Fruit fly (Drosophila melanogaster) whole organism, embryonic: ENCODE data around the gene Ocrl.

Source experiments
- Aef1 ChIP-seq: fragments of 200-800 bp; sonication (Bioruptor generic); IDR thresholded peaks from 3 replicates; pipeline ENCODE4 v1.3.6; 2022; ENCODE audit warnings: missing biosample characterization, missing genetic modification characterization
- Awh ChIP-seq: fragments of 200-800 bp; sonication (Bioruptor generic); IDR thresholded peaks from 2 replicates; pipeline ENCODE4, ENCODE4 v1.3.6; 2022; ENCODE audit warnings: missing biosample characterization, missing genetic modification characterization
- BtbVII ChIP-seq: fragments of 200-800 bp; sonication (Bioruptor generic); optimal IDR thresholded peaks from 3 replicates; lab custom pipeline; 2017; ENCODE audit warnings: missing biosample characterization, mild to moderate bottlenecking, missing genetic modification characterization
- CG10462 ChIP-seq: fragments of 200-800 bp; sonication (Bioruptor generic); optimal IDR thresholded peaks from 2 replicates; lab custom pipeline; 2016; ENCODE audit warnings: missing biosample characterization, missing genetic modification characterization
- CG11247 ChIP-seq: fragments of 200-800 bp; sonication (Bioruptor generic); IDR thresholded peaks from 2 replicates; pipeline ENCODE4 v1.3.6; 2022; ENCODE audit warnings: missing biosample characterization, missing genetic modification characterization
- CG11456 ChIP-seq: fragments of 200-800 bp; sonication (Bioruptor generic); IDR thresholded peaks from 3 replicates; pipeline ENCODE4 v1.3.6; 2022; ENCODE audit warnings: missing biosample characterization, missing genetic modification characterization
- CG12659 ChIP-seq: fragments of 200-800 bp; sonication (Bioruptor generic); optimal IDR thresholded peaks from 3 replicates; lab custom pipeline; 2017; ENCODE audit warnings: mild to moderate bottlenecking, missing biosample characterization, missing genetic modification reagents, missing genetic modification characterization
- CG12942 ChIP-seq: fragments of 200-800 bp; sonication (Bioruptor generic); optimal IDR thresholded peaks from 3 replicates; lab custom pipeline; 2016; ENCODE audit warnings: missing biosample characterization, missing genetic modification characterization
- CG14014 ChIP-seq: fragments of 200-800 bp; sonication (Bioruptor generic); IDR thresholded peaks from 2 replicates; pipeline ENCODE4 v1.3.6; 2022; ENCODE audit warnings: missing biosample characterization, missing genetic modification characterization
- CG14710 ChIP-seq: fragments of 200-800 bp; sonication (Bioruptor generic); optimal IDR thresholded peaks from 3 replicates; lab custom pipeline; 2019; ENCODE audit warnings: missing biosample characterization, mild to moderate bottlenecking, missing genetic modification characterization, moderate library complexity
- CG15269 ChIP-seq: fragments of 200-800 bp; sonication (Bioruptor generic); optimal IDR thresholded peaks from 2 replicates; lab custom pipeline; 2018; ENCODE audit warnings: missing biosample characterization, mild to moderate bottlenecking, missing genetic modification characterization, moderate library complexity
- CG1647 ChIP-seq: fragments of 200-800 bp; sonication (Bioruptor generic); optimal IDR thresholded peaks from 3 replicates; lab custom pipeline; 2016; ENCODE audit warnings: missing biosample characterization, missing genetic modification characterization
- CG18476 ChIP-seq: fragments of 200-800 bp; sonication (Bioruptor generic); optimal IDR thresholded peaks from 2 replicates; lab custom pipeline; 2016; ENCODE audit warnings: missing biosample characterization, mild to moderate bottlenecking, missing genetic modification characterization
- CG18764 ChIP-seq: fragments of 200-800 bp; sonication (Bioruptor generic); optimal IDR thresholded peaks from 3 replicates; lab custom pipeline; 2016; ENCODE audit warnings: missing biosample characterization, missing genetic modification characterization
- CG2116 ChIP-seq: fragments of 200-800 bp; sonication (Bioruptor generic); optimal IDR thresholded peaks from 3 replicates; lab custom pipeline; 2018; ENCODE audit warnings: missing biosample characterization, mild to moderate bottlenecking, missing genetic modification characterization
- CG2129 ChIP-seq: fragments of 200-800 bp; sonication (Bioruptor generic); IDR thresholded peaks from 2 replicates; pipeline ENCODE4 v1.3.6; 2022; ENCODE audit warnings: missing biosample characterization, missing genetic modification characterization; ENCODE audit not compliant: partially characterized antibody
- CG34376 ChIP-seq: fragments of 200-800 bp; sonication (Bioruptor generic); optimal IDR thresholded peaks from 2 replicates; lab custom pipeline; 2018; ENCODE audit warnings: missing biosample characterization, mild to moderate bottlenecking, missing genetic modification characterization
- CG3995 ChIP-seq: fragments of 200-800 bp; sonication (Bioruptor generic); optimal IDR thresholded peaks from 3 replicates; lab custom pipeline; 2016; ENCODE audit warnings: missing biosample characterization, missing genetic modification characterization
- CG42726 ChIP-seq: fragments of 200-800 bp; sonication (Bioruptor generic); IDR thresholded peaks from 2 replicates; pipeline ENCODE4 v1.3.6; 2022; ENCODE audit warnings: missing biosample characterization, missing genetic modification characterization; ENCODE audit not compliant: partially characterized antibody
- CG4424 ChIP-seq: fragments of 200-800 bp; sonication (Bioruptor generic); optimal IDR thresholded peaks from 3 replicates; lab custom pipeline; 2016; ENCODE audit warnings: missing biosample characterization, missing genetic modification characterization
- CG4730 ChIP-seq: fragments of 200-800 bp; sonication (Bioruptor generic); IDR thresholded peaks from 2 replicates; pipeline ENCODE4 v1.3.6; 2022; ENCODE audit warnings: missing biosample characterization, missing genetic modification characterization
- CG5245 ChIP-seq: fragments of 200-800 bp; sonication (Bioruptor generic); optimal IDR thresholded peaks from 3 replicates; lab custom pipeline; 2016; ENCODE audit warnings: missing biosample characterization, missing genetic modification characterization
- CG6254 ChIP-seq: fragments of 200-800 bp; sonication (Bioruptor generic); optimal IDR thresholded peaks from 3 replicates; lab custom pipeline; 2017; ENCODE audit warnings: mild to moderate bottlenecking, missing biosample characterization, missing genetic modification reagents, missing genetic modification characterization
- CG6683 ChIP-seq: fragments of 200-800 bp; sonication (Bioruptor generic); optimal IDR thresholded peaks from 2 replicates; lab custom pipeline; 2017; ENCODE audit warnings: missing biosample characterization, mild to moderate bottlenecking, missing genetic modification characterization, missing genetic modification reagents
- CG8281 ChIP-seq: fragments of 200-800 bp; sonication (Bioruptor generic); optimal IDR thresholded peaks from 2 replicates; lab custom pipeline; 2018; ENCODE audit warnings: missing biosample characterization, mild to moderate bottlenecking, missing genetic modification characterization, moderate library complexity
- CG8359 ChIP-seq: fragments of 200-800 bp; sonication (Bioruptor generic); optimal IDR thresholded peaks from 2 replicates; lab custom pipeline; 2017; ENCODE audit warnings: missing biosample characterization, mild to moderate bottlenecking, missing genetic modification characterization, borderline replicate concordance
- CG9215 ChIP-seq: fragments of 200-800 bp; sonication (Bioruptor generic); IDR thresholded peaks from 2 replicates; pipeline ENCODE4 v1.3.6; 2022; ENCODE audit warnings: missing biosample characterization, missing genetic modification characterization
- CG9932 ChIP-seq: fragments of 200-800 bp; sonication (Bioruptor generic); IDR thresholded peaks from 2 replicates; pipeline ENCODE4 v1.3.6; 2022; ENCODE audit warnings: missing biosample characterization, missing genetic modification characterization
- CrebB ChIP-seq: fragments of 200-800 bp; sonication (Bioruptor generic); optimal IDR thresholded peaks from 3 replicates; lab custom pipeline; 2018; ENCODE audit warnings: missing biosample characterization, mild to moderate bottlenecking, missing genetic modification characterization
- Dip3 ChIP-seq: fragments of 200-800 bp; sonication (Bioruptor generic); optimal IDR thresholded peaks from 3 replicates; lab custom pipeline; 2016; ENCODE audit warnings: missing biosample characterization, missing genetic modification characterization
- Fer2 ChIP-seq: fragments of 200-800 bp; sonication (Bioruptor generic); optimal IDR thresholded peaks from 2 replicates; lab custom pipeline; 2018; ENCODE audit warnings: missing biosample characterization, mild to moderate bottlenecking, missing genetic modification characterization, moderate library complexity
- HmgD ChIP-seq: fragments of 200-800 bp; sonication (Bioruptor generic); optimal IDR thresholded peaks from 3 replicates; lab custom pipeline; 2016; ENCODE audit warnings: missing biosample characterization, missing genetic modification characterization
- Hsf ChIP-seq: fragments of 200-800 bp; sonication (Bioruptor generic); optimal IDR thresholded peaks from 3 replicates; lab custom pipeline; 2016; ENCODE audit warnings: missing biosample characterization, missing genetic modification characterization
- NC2α ChIP-seq: fragments of 200-800 bp; sonication (Bioruptor generic); optimal IDR thresholded peaks from 2 replicates; lab custom pipeline; 2016; ENCODE audit warnings: missing biosample characterization, missing genetic modification characterization
- Sry-β ChIP-seq: fragments of 200-800 bp; sonication (Bioruptor generic); optimal IDR thresholded peaks from 2 replicates; lab custom pipeline; 2018; ENCODE audit warnings: missing biosample characterization, mild to moderate bottlenecking, missing genetic modification characterization, moderate library complexity
- Usf ChIP-seq: fragments of 200-800 bp; sonication (Bioruptor generic); optimal IDR thresholded peaks from 2 replicates; lab custom pipeline; 2017; ENCODE audit warnings: missing genotype, missing biosample characterization, missing genetic modification characterization
- Xbp1 ChIP-seq: fragments of 200-800 bp; sonication (Bioruptor generic); optimal IDR thresholded peaks from 3 replicates; lab custom pipeline; 2016; ENCODE audit warnings: missing biosample characterization, mild to moderate bottlenecking, missing genetic modification characterization
- YL-1 ChIP-seq: fragments of 200-800 bp; sonication (Bioruptor generic); optimal IDR thresholded peaks from 3 replicates; lab custom pipeline; 2017; ENCODE audit warnings: missing biosample characterization, mild to moderate bottlenecking, missing genetic modification characterization
- abd-A ChIP-seq: fragments of 200-800 bp; sonication (Bioruptor generic); optimal IDR thresholded peaks from 3 replicates; lab custom pipeline; 2019; ENCODE audit warnings: missing biosample characterization, mild to moderate bottlenecking, missing genetic modification characterization, moderate library complexity
- chinmo ChIP-seq: fragments of 200-800 bp; sonication (Bioruptor generic); IDR thresholded peaks from 4 replicates; pipeline ENCODE4 v1.3.6; 2022; ENCODE audit warnings: missing biosample characterization, missing genetic modification characterization; ENCODE audit not compliant: partially characterized antibody
- ci ChIP-seq: fragments of 200-800 bp; sonication (Bioruptor generic); IDR thresholded peaks from 3 replicates; pipeline ENCODE4 v1.3.6; 2022; ENCODE audit warnings: missing biosample characterization, missing genetic modification characterization
- da ChIP-seq: fragments of 200-800 bp; sonication (Bioruptor generic); optimal IDR thresholded peaks from 2 replicates; lab custom pipeline; 2016; ENCODE audit warnings: missing biosample characterization, missing genetic modification characterization
- fd3F ChIP-seq: fragments of 200-800 bp; sonication (Bioruptor generic); optimal IDR thresholded peaks from 2 replicates; lab custom pipeline; 2018; ENCODE audit warnings: missing biosample characterization, mild to moderate bottlenecking, missing genetic modification characterization, moderate library complexity
- fd96Cb ChIP-seq: fragments of 200-800 bp; sonication (Bioruptor generic); optimal IDR thresholded peaks from 2 replicates; lab custom pipeline; 2018; ENCODE audit warnings: missing biosample characterization, mild to moderate bottlenecking, missing genetic modification characterization, moderate library complexity
- hth ChIP-seq: fragments of >200 bp; optimal IDR thresholded peaks from 2 replicates; lab custom pipeline; 2017; ENCODE audit warnings: inconsistent platforms
- kah ChIP-seq: fragments of 200-800 bp; sonication (Bioruptor generic); optimal IDR thresholded peaks from 2 replicates; lab custom pipeline; 2018; ENCODE audit warnings: missing biosample characterization, mild to moderate bottlenecking, missing genetic modification characterization
- klu ChIP-seq: fragments of 200-800 bp; sonication (Bioruptor generic); IDR thresholded peaks from 2 replicates; pipeline ENCODE4 v1.3.6; 2022; ENCODE audit warnings: missing biosample characterization, missing genetic modification characterization
- nom ChIP-seq: fragments of 200-800 bp; sonication (Bioruptor generic); optimal IDR thresholded peaks from 2 replicates; lab custom pipeline; 2017; ENCODE audit warnings: missing biosample characterization, missing genetic modification characterization, mild to moderate bottlenecking, moderate library complexity, missing genetic modification reagents
- ranshi ChIP-seq: fragments of 200-800 bp; sonication (Bioruptor generic); IDR thresholded peaks from 2 replicates; pipeline ENCODE4 v1.3.6; 2022; ENCODE audit warnings: missing biosample characterization, missing genetic modification characterization
- wdn ChIP-seq: fragments of 200-800 bp; sonication (Bioruptor generic); IDR thresholded peaks from 2 replicates; pipeline ENCODE4 v1.3.6; 2022; ENCODE audit warnings: missing biosample characterization, missing genetic modification characterization

Ocrl gene

DNA sequence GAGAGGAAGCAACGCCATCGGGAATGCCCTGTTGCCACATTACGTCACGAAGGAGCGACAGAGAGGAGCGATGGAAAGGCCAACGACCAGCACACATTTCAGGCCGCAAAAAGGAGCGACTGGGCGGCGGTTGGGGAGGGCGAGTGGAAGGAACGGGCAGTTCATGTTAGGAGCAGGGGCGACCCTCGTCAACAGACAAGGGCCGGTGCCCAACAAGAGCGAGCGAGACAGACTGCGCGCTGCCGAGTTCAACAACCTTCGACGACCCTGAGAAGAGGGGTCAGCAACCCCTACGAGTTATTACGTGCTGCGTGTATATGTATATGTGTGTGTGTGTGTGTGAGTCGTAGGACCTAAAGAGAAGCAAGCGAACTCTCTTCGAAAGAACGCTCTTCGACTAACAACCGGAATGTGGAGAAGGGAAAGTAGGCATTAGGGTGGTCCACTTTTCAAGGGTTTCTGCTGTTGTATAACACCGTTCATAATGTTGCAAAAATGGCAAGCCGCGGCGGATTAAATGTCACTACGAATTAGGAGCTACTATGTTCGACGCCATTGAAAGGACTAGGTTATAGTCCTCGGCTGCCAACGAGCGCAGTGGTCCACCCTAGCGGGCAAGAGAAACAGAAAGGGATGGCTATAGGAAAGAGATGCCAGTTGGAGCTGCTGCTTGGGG lies 28.7 kb downstream of the Ocrl start (continued):
- TF ChIP-seq CG8359 (peak; percentile 90), BtbVII (GFP tag; lab: Kevin White, UChicago) (peak; percentile 94), CG12659 (GFP tag; lab: Kevin White, UChicago) (peak; percentile 95), CG8281 (tag; lab: Kevin White, UChicago) (peak; percentile 85), Awh (GFP tag; lab: Robert Waterston, UW) (peak; percentile 95), CG18476 (GFP tag; lab: Kevin White, UChicago) (peak; percentile 89), Dip3 (GFP tag; lab: Kevin White, UChicago) (peak; percentile 95), Usf (GFP tag; lab: Kevin White, UChicago) (peak; percentile 81), Hsf (GFP tag; lab: Kevin White, UChicago) (peak; percentile 95), abd-A (tag; lab: Kevin White, UChicago) (peak; percentile 71), nom (GFP tag; lab: Kevin White, UChicago) (peak; percentile 99), CG9932 (GFP tag; lab: Robert Waterston, UW) (peak; percentile 83), Aef1 (peak; percentile 85), ci (peak; percentile 98), CG1647 (peak; percentile 89), CG11456 (GFP tag; lab: Robert Waterston, UW) (peak; percentile 95), CG3995 (GFP tag; lab: Kevin White, UChicago) (peak; percentile 72), CG12942 (GFP tag; lab: Kevin White, UChicago) (peak; percentile 94), CG2129 (GFP tag; lab: Robert Waterston, UW) (no peak), CG6683 (peak; percentile 92), NC2α (peak; percentile 92), CG9215 (GFP tag; lab: Robert Waterston, UW) (peak; percentile 83), CG14014 (GFP tag; lab: Robert Waterston, UW) (peak; percentile 95), Xbp1 (GFP tag; lab: Kevin White, UChicago) (peak; percentile 93), klu (GFP tag; lab: Robert Waterston, UW) (peak; percentile 80), CG4730 (GFP tag; lab: Robert Waterston, UW) (peak; percentile 87), CG42726 (GFP tag; lab: Robert Waterston, UW) (no peak), Fer2 (peak; percentile 85), chinmo (GFP tag; lab: Robert Waterston, UW) (no peak), wdn (peak; percentile 89), CG18764 (GFP tag; lab: Kevin White, UChicago) (peak; percentile 95), fd96Cb (peak; percentile 96), kah (GFP tag; lab: Kevin White, UChicago) (peak; percentile 84), CG34376 (GFP tag; lab: Kevin White, UChicago) (peak; percentile 83), CG10462 (peak; percentile 90), CrebB (tag; lab: Kevin White, UChicago) (peak; percentile 93), CG4424 (GFP tag; lab: Kevin White, UChicago) (peak; percentile 97), hth (no peak), CG11247 (GFP tag; lab: Robert Waterston, UW) (peak; percentile 88), da (GFP tag; lab: Kevin White, UChicago) (peak; percentile 85), CG6254 (peak; percentile 95), CG14710 (tag; lab: Kevin White, UChicago) (peak; percentile 94), CG5245 (GFP tag; lab: Kevin White, UChicago) (peak; percentile 91), Sry-β (peak; percentile 63), ranshi (GFP tag; lab: Robert Waterston, UW) (peak; percentile 94), CG2116 (GFP tag; lab: Kevin White, UChicago) (peak; percentile 73), fd3F (GFP tag; lab: Kevin White, UChicago) (peak; percentile 82), HmgD (GFP tag; lab: Kevin White, UChicago) (peak; percentile 87), YL-1 (GFP tag; lab: Kevin White, UChicago) (peak; percentile 65), CG15269 (tag; lab: Kevin White, UChicago) (peak; percentile 93)
